Worm (Caenorhabditis elegans) whole organism, dauer: ENCODE measurements around the gene F49C5.9.

Experiments
- unc-62 ChIP-seq: sonication (generic microtip); optimal IDR thresholded peaks from 2 replicates; lab custom pipeline; 2017; ENCODE audit warnings: missing biosample characterization, missing genetic modification reagents, missing genetic modification characterization

The F49C5.9 gene

DNA sequence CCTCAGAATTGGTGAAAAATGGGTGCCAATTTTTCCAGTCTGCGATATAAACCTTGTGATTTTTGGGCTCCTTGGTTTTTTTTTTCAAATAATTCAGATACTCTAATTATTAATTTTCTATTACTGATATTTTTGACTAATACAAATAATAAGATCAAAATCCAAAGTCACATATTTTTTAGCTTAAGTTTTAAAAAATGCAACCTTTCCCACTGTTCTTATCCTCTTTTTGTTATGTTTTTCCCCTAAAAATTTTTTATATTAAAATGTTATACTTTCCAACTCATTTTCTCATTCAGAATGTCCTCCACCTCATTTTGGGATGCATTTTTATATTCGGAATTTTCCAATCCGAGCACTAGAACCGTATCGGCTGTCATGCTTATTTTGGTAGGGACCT lies 13.5 kb downstream of the F49C5.9 start, which contains the start of gene srx-120:
srx-120 (plus strand) TSS at position 301 of the 400 bp plus-strand sequence.
- no peak for TF ChIP-seq unc-62

- no peak for TF ChIP-seq unc-62
Measured at ce11 chrII:12527947-12528346, 16.5 kb downstream of the F49C5.9 start, which contains the start of gene srx-119. Gene srx-119, plus strand, starts transcription at chrII:12528247.

ce11 chrII:12525526-12525925 lies 18.9 kb downstream of the F49C5.9 start, which contains the start of gene srx-118:
Gene srx-118, plus strand, starts transcription at chrII:12525826.
- TF ChIP-seq unc-62 = no peak

ce11 chrII:12519616-12520015 lies 24.8 kb downstream of the F49C5.9 start, which contains the start of gene ceh-99:
Gene ceh-99, plus strand, starts transcription at chrII:12519981.
- no peak for TF ChIP-seq unc-62

DNA sequence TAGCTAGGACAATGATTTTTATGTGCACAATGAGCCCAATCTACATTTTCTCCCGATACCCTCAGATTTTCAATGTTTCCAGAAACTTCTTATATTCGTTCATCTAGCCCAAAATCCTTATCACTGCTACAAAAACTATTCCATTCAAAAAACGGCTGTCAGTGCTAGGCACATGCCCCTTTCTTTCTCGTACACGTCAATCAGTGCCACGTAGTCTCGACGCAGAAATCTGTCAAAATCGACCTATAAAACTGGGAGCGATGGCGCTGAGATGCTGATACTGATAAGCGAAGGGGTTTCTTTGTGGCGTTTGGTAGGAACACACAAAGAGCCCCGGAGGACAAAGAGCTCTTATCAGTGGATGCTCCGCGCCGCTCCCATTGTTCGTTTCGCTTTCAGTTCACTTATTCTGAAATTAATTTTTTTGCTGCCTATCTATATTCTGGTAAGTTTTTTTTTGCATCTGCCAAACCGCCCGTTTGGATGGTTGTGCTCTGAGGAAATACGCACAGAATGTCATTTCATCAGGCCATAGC lies 25.6 kb downstream of the F49C5.9 start, which contains the start of gene srh-70:
srh-70 (minus strand) TSS at position 51 of the 536 bp plus-strand sequence.
- TF ChIP-seq unc-62 = no peak

- no peak for TF ChIP-seq unc-62
Measured at ce11 chrII:12518008-12518407, 26.4 kb downstream of the F49C5.9 start.

- TF ChIP-seq unc-62 = no peak
Measured at ce11 chrII:12516313-12516712, 28.1 kb downstream of the F49C5.9 start, which contains the start of gene srh-61. Gene srh-61, minus strand, starts transcription at chrII:12516413.

ce11 chrII:12514620-12515019 lies 29.8 kb downstream of the F49C5.9 start, which contains the start of gene srh-69:
Gene srh-69, minus strand, starts transcription at chrII:12514720.
- TF ChIP-seq unc-62 = no peak

- no peak for TF ChIP-seq unc-62
Measured at ce11 chrII:12511866-12512265, 32.6 kb downstream of the F49C5.9 start, which contains the start of gene srh-73. Gene srh-73, plus strand, starts transcription at chrII:12512166.

ce11 chrII:12508650-12509049 lies 35.8 kb downstream of the F49C5.9 start, which contains the start of gene srh-67:
Gene srh-67, plus strand, starts transcription at chrII:12508950.
- TF ChIP-seq unc-62 = no peak

- TF ChIP-seq unc-62 = no peak
Measured at ce11 chrII:12507038-12507437, 37.4 kb downstream of the F49C5.9 start, which contains the start of gene srh-68. Gene srh-68, plus strand, starts transcription at chrII:12507338.

ce11 chrII:12506511-12506910 lies 37.9 kb downstream of the F49C5.9 start:
- no peak for TF ChIP-seq unc-62

ce11 chrII:12502784-12503183 lies 41.6 kb downstream of the F49C5.9 start, which contains the start of gene ador-1:
Gene ador-1, minus strand, starts transcription at chrII:12502884.
- TF ChIP-seq unc-62 = no peak

- TF ChIP-seq unc-62 = no peak
Measured at ce11 chrII:12499969-12500368, 44.5 kb downstream of the F49C5.9 start.

- TF ChIP-seq unc-62 = no peak
Measured at ce11 chrII:12496981-12497380, 47.5 kb downstream of the F49C5.9 start, which contains the start of gene T21B4.3. Gene T21B4.3, minus strand, starts transcription at chrII:12497081.

DNA sequence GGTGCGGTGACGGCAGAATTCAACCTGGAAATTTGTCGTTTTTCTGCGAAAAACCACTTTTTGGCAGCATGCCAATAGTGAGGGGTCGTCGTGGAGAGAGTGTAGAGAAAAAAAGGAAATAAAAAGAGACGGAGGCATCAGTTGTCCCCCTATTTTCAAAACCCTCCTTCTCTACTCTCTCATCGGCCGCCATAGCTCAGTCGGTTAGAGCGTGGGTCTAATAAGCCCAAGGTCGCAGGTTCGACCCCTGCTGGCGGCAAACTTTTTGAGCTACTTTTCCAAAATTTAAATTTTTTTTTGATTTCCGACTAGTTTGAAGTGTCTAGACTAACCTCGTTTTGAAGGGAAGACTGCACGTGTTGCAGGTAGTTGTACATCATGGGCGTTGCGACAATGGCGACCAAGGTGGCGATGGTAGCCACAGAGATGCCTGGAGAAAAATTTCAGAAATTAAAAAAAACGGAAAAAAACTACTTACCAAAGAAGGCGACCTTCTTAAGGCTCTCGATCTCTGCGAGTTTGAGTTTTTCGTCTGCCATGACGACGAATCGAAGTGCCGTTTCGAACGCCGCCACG lies 49.8 kb downstream of the F49C5.9 start, which contains the start of gene col-85:
col-85 (minus strand) TSS at position 540 of the 576 bp plus-strand sequence.
- no peak for TF ChIP-seq unc-62

ce11 chrII:12494067-12494477 lies 50.4 kb downstream of the F49C5.9 start:
- TF ChIP-seq unc-62 = no peak
